Fruit fly (Drosophila melanogaster) whole organism, embryonic: Measurements from ENCODE around the gene CG5080.

Source experiments
- Adf1 ChIP-seq: fragments of 200-800 bp; sonication (Bioruptor generic); IDR thresholded peaks from 2 replicates; pipeline ENCODE4 v1.3.6; 2022; ENCODE audit warnings: missing biosample characterization, missing genetic modification characterization
- Antp ChIP-seq: fragments of 200-800 bp; sonication (Bioruptor generic); optimal IDR thresholded peaks from 3 replicates; lab custom pipeline; 2016; ENCODE audit warnings: missing biosample characterization, missing genetic modification characterization
- B-H1 ChIP-seq: fragments of 200-800 bp; sonication (Bioruptor generic); IDR thresholded peaks from 3 replicates; pipeline ENCODE4 v1.3.6; 2022; ENCODE audit warnings: missing biosample characterization, missing genetic modification characterization
- Blimp-1 ChIP-seq: fragments of 200-800 bp; sonication (Bioruptor generic); optimal IDR thresholded peaks from 3 replicates; lab custom pipeline; 2018; ENCODE audit warnings: missing biosample characterization, missing genetic modification characterization, mild to moderate bottlenecking, moderate library complexity, missing genetic modification reagents
- CG11093 ChIP-seq: fragments of 200-800 bp; sonication (Bioruptor generic); IDR thresholded peaks from 3 replicates; pipeline ENCODE4 v1.3.6; 2022; ENCODE audit warnings: missing biosample characterization, missing genetic modification characterization
- CG11247 ChIP-seq: fragments of 200-800 bp; sonication (Bioruptor generic); IDR thresholded peaks from 2 replicates; pipeline ENCODE4 v1.3.6; 2022; ENCODE audit warnings: missing biosample characterization, missing genetic modification characterization
- CG12769 ChIP-seq: fragments of 200-800 bp; sonication (Bioruptor generic); optimal IDR thresholded peaks from 2 replicates; lab custom pipeline; 2019; ENCODE audit warnings: missing biosample characterization, mild to moderate bottlenecking, missing genetic modification characterization, moderate library complexity
- CG13287 ChIP-seq: fragments of 200-800 bp; sonication (Bioruptor generic); IDR thresholded peaks from 2 replicates; pipeline ENCODE4 v1.3.6; 2022; ENCODE audit warnings: missing biosample characterization, missing genetic modification characterization; ENCODE audit not compliant: partially characterized antibody
- CG13296 ChIP-seq: fragments of 200-800 bp; sonication (Bioruptor generic); optimal IDR thresholded peaks from 3 replicates; lab custom pipeline; 2018; ENCODE audit warnings: missing biosample characterization, mild to moderate bottlenecking, missing genetic modification characterization
- CG16779 ChIP-seq: fragments of 200-800 bp; sonication (Bioruptor generic); IDR thresholded peaks from 2 replicates; pipeline ENCODE4 v1.3.6; 2022; ENCODE audit warnings: missing biosample characterization, missing genetic modification characterization
- CG17328 ChIP-seq: fragments of 200-800 bp; sonication (Bioruptor generic); IDR thresholded peaks from 2 replicates; pipeline ENCODE4 v1.3.6; 2022; ENCODE audit warnings: missing biosample characterization, missing genetic modification characterization
- CG34422 ChIP-seq: fragments of 200-800 bp; sonication (Bioruptor generic); IDR thresholded peaks from 3 replicates; pipeline ENCODE4 v1.3.6; 2022; ENCODE audit warnings: missing biosample characterization, missing genetic modification characterization
- CG4424 ChIP-seq: fragments of 200-800 bp; sonication (Bioruptor generic); optimal IDR thresholded peaks from 3 replicates; lab custom pipeline; 2016; ENCODE audit warnings: missing biosample characterization, missing genetic modification characterization
- CG6683 ChIP-seq: fragments of 200-800 bp; sonication (Bioruptor generic); optimal IDR thresholded peaks from 2 replicates; lab custom pipeline; 2017; ENCODE audit warnings: missing biosample characterization, mild to moderate bottlenecking, missing genetic modification characterization, missing genetic modification reagents
- CG6791 ChIP-seq: fragments of 200-800 bp; sonication (Bioruptor generic); IDR thresholded peaks from 3 replicates; pipeline ENCODE4 v1.3.6; 2022; ENCODE audit warnings: missing biosample characterization, missing genetic modification characterization; ENCODE audit not compliant: partially characterized antibody
- CG7928 ChIP-seq: fragments of 200-800 bp; sonication (Bioruptor generic); optimal IDR thresholded peaks from 2 replicates; lab custom pipeline; 2017; ENCODE audit warnings: missing biosample characterization, mild to moderate bottlenecking, missing genetic modification characterization
- CG9932 ChIP-seq: fragments of 200-800 bp; sonication (Bioruptor generic); IDR thresholded peaks from 2 replicates; pipeline ENCODE4 v1.3.6; 2022; ENCODE audit warnings: missing biosample characterization, missing genetic modification characterization
- CHES-1-like ChIP-seq: fragments of 200-800 bp; sonication (Bioruptor generic); optimal IDR thresholded peaks from 2 replicates; lab custom pipeline; 2016; ENCODE audit warnings: missing biosample characterization, missing genetic modification characterization
- D ChIP-seq, 2 experiments: fragments of 200-800 bp in 1 of 2; fragments of >200 bp in 1 of 2; sonication (Bioruptor generic) in 1 of 2; optimal IDR thresholded peaks; 2 replicates in 1 of 2; 3 replicates in 1 of 2; lab custom pipeline; 2017; ENCODE audit warnings: mild to moderate bottlenecking in 1 of 2, missing biosample characterization in 1 of 2, missing genetic modification characterization in 1 of 2, missing genetic modification reagents in 1 of 2
- Dbx ChIP-seq: fragments of 200-800 bp; sonication (Bioruptor generic); IDR thresholded peaks from 3 replicates; pipeline ENCODE4 v1.3.6; 2022; ENCODE audit warnings: missing biosample characterization, missing genetic modification characterization
- Deaf1 ChIP-seq: fragments of 200-800 bp; optimal IDR thresholded peaks from 3 replicates; lab custom pipeline; 2019; ENCODE audit warnings: missing biosample characterization, mild to moderate bottlenecking, missing genetic modification characterization, moderate library complexity
- Dek ChIP-seq: fragments of 200-800 bp; sonication (Bioruptor generic); optimal IDR thresholded peaks from 3 replicates; lab custom pipeline; 2019; ENCODE audit warnings: missing biosample characterization, mild to moderate bottlenecking, missing genetic modification characterization, moderate library complexity
- Dref ChIP-seq: fragments of 200-800 bp; sonication (Bioruptor generic); IDR thresholded peaks from 2 replicates; pipeline ENCODE4 v1.3.6; 2022; ENCODE audit warnings: missing biosample characterization, missing genetic modification characterization
- E2f1 ChIP-seq: fragments of 200-800 bp; sonication (Bioruptor generic); IDR thresholded peaks from 2 replicates; pipeline ENCODE4 v1.3.6; 2022; ENCODE audit warnings: missing biosample characterization, missing genetic modification characterization
- Fer3 ChIP-seq: fragments of 200-800 bp; sonication (Bioruptor generic); optimal IDR thresholded peaks from 2 replicates; lab custom pipeline; 2018; ENCODE audit warnings: missing biosample characterization, mild to moderate bottlenecking, missing genetic modification characterization, moderate library complexity
- MTF-1 ChIP-seq: fragments of 200-800 bp; sonication (Bioruptor generic); optimal IDR thresholded peaks from 2 replicates; lab custom pipeline; 2018; ENCODE audit warnings: missing biosample characterization, mild to moderate bottlenecking, missing genetic modification characterization, borderline replicate concordance
- Med ChIP-seq: fragments of 200-800 bp; sonication (Bioruptor generic); peaks from one replicate; lab custom pipeline; 2016; ENCODE audit warnings: missing biosample characterization, missing genetic modification characterization, mild to moderate bottlenecking, inconsistent platforms, moderate library complexity
- Meics ChIP-seq: fragments of 200-800 bp; sonication (Bioruptor generic); optimal IDR thresholded peaks from 2 replicates; lab custom pipeline; 2017; ENCODE audit warnings: missing biosample characterization, mild to moderate bottlenecking, missing genetic modification characterization
- NFAT ChIP-seq: fragments of 200-800 bp; sonication (Bioruptor generic); IDR thresholded peaks from 2 replicates; pipeline ENCODE4 v1.3.6; 2022; ENCODE audit warnings: missing biosample characterization, missing genetic modification characterization
- Sin3A ChIP-seq: fragments of >200 bp; optimal IDR thresholded peaks from 2 replicates; lab custom pipeline; 2018
- YL-1 ChIP-seq: fragments of 200-800 bp; sonication (Bioruptor generic); optimal IDR thresholded peaks from 3 replicates; lab custom pipeline; 2017; ENCODE audit warnings: missing biosample characterization, mild to moderate bottlenecking, missing genetic modification characterization
- ab ChIP-seq: fragments of 200-800 bp; sonication (Bioruptor generic); optimal IDR thresholded peaks from 2 replicates; lab custom pipeline; 2016; ENCODE audit warnings: missing biosample characterization, missing genetic modification characterization
- bab2 ChIP-seq: fragments of 200-800 bp; sonication (Bioruptor generic); optimal IDR thresholded peaks from 2 replicates; lab custom pipeline; 2016; ENCODE audit warnings: missing biosample characterization, missing genetic modification characterization
- bowl ChIP-seq: fragments of 200-800 bp; sonication (Bioruptor generic); IDR thresholded peaks from 2 replicates; pipeline ENCODE4 v1.3.6; 2022; ENCODE audit warnings: missing biosample characterization, missing genetic modification characterization
- bsh ChIP-seq, 2 experiments: fragments of 200-800 bp; sonication (Bioruptor generic); optimal IDR thresholded peaks; 2 replicates each; lab custom pipeline; 2017 to 2018; ENCODE audit warnings: mild to moderate bottlenecking in 2 of 2, missing biosample characterization in 2 of 2, missing genetic modification characterization in 2 of 2, moderate library complexity in 1 of 2
- chn ChIP-seq: fragments of 200-800 bp; sonication (Bioruptor generic); optimal IDR thresholded peaks from 2 replicates; lab custom pipeline; 2016; ENCODE audit warnings: missing biosample characterization, missing genetic modification characterization
- crc ChIP-seq: fragments of 200-800 bp; sonication (Bioruptor generic); optimal IDR thresholded peaks from 2 replicates; lab custom pipeline; 2016; ENCODE audit warnings: missing biosample characterization, missing genetic modification characterization
- disco-r ChIP-seq: fragments of 200-800 bp; sonication (Bioruptor generic); optimal IDR thresholded peaks from 2 replicates; lab custom pipeline; 2016; ENCODE audit warnings: missing biosample characterization, missing genetic modification characterization
- esg ChIP-seq: fragments of 200-800 bp; sonication (Bioruptor generic); conservative IDR thresholded peaks from 2 replicates; pipeline ENCODE4 v1.3.6; 2022; ENCODE audit warnings: missing biosample characterization, missing genetic modification characterization
- ewg ChIP-seq: fragments of 200-800 bp; sonication (Bioruptor generic); optimal IDR thresholded peaks from 3 replicates; lab custom pipeline; 2017; ENCODE audit warnings: mild to moderate bottlenecking, missing biosample characterization, missing genetic modification reagents, missing genetic modification characterization
- grau ChIP-seq: fragments of 200-800 bp; optimal IDR thresholded peaks from 3 replicates; lab custom pipeline; 2019; ENCODE audit warnings: missing biosample characterization, mild to moderate bottlenecking, missing genetic modification characterization, moderate library complexity
- gt ChIP-seq: fragments of 200-800 bp; sonication (Bioruptor generic); IDR thresholded peaks from 2 replicates; pipeline ENCODE4 v1.3.6; 2022; ENCODE audit warnings: missing biosample characterization, missing genetic modification characterization
- knrl ChIP-seq: fragments of 200-800 bp; sonication (Bioruptor generic); IDR thresholded peaks from 3 replicates; pipeline ENCODE4 v1.3.6; 2022; ENCODE audit warnings: missing biosample characterization, missing genetic modification characterization; ENCODE audit not compliant: partially characterized antibody
- oc ChIP-seq: fragments of 200-800 bp; sonication (Bioruptor generic); optimal IDR thresholded peaks from 2 replicates; lab custom pipeline; 2018; ENCODE audit warnings: missing biosample characterization, mild to moderate bottlenecking, missing genetic modification characterization, moderate library complexity
- pita ChIP-seq: fragments of 200-800 bp; sonication (Bioruptor generic); optimal IDR thresholded peaks from 2 replicates; lab custom pipeline; 2017; ENCODE audit warnings: missing biosample characterization, mild to moderate bottlenecking, missing genetic modification characterization
- tna ChIP-seq: fragments of 200-800 bp; sonication (Bioruptor generic); IDR thresholded peaks from 2 replicates; pipeline ENCODE4 v1.3.6; 2022; ENCODE audit warnings: missing biosample characterization, missing genetic modification characterization; ENCODE audit not compliant: partially characterized antibody
- ttk ChIP-seq: fragments of 200-800 bp; sonication (Bioruptor generic); IDR thresholded peaks from 2 replicates; pipeline ENCODE4 v2.1.2; 2022; ENCODE audit warnings: missing biosample characterization, missing genetic modification characterization
- zfh1 ChIP-seq: fragments of 200-800 bp; sonication (Bioruptor generic); IDR thresholded peaks from 3 replicates; pipeline ENCODE4 v1.3.6; 2022; ENCODE audit warnings: missing biosample characterization, missing genetic modification characterization

The CG5080 gene

dm6 chr2L:1118880-1119809 is 44.5 kb downstream of the CG5080 start (continued):
- TF ChIP-seq zfh1 (GFP tag; lab: Robert Waterston, UW) (peak; percentile 72), Blimp-1 (GFP tag; lab: Kevin White, UChicago) (peak; percentile 46), Fer3 (tag; lab: Kevin White, UChicago) (peak; percentile 72), CG6791 (no peak), Deaf1 (peak; percentile 97)

dm6 chr2L:1118149-1118548 is 45.5 kb downstream of the CG5080 start:
- TF ChIP-seq crc (GFP tag; lab: Kevin White, UChicago) (no peak), NFAT (GFP tag; lab: Robert Waterston, UW) (no peak), gt (GFP tag; lab: Robert Waterston, UW) (no peak), tna (no peak), Med (no peak), bab2 (GFP tag; lab: Kevin White, UChicago) (no peak), Dek (tag; lab: Kevin White, UChicago) (no peak), YL-1 (GFP tag; lab: Kevin White, UChicago) (peak; percentile 2), bowl (GFP tag; lab: Robert Waterston, UW) (no peak), esg (GFP tag; lab: Robert Waterston, UW) (no peak), pita (GFP tag; lab: Kevin White, UChicago) (peak; percentile 48), ttk (GFP tag; lab: Robert Waterston, UW) (no peak), MTF-1 (GFP tag; lab: Kevin White, UChicago) (no peak), E2f1 (GFP tag; lab: Robert Waterston, UW) (0 out of 2 replicates have a peak, but pooled peaks have one; percentile 22), CG17328 (GFP tag; lab: Robert Waterston, UW) (no peak), CG12769 (tag; lab: Kevin White, UChicago) (peak; percentile 91), CHES-1-like (GFP tag; lab: Kevin White, UChicago) (no peak), CG16779 (no peak), CG9932 (GFP tag; lab: Robert Waterston, UW) (no peak), Adf1 (GFP tag; lab: Robert Waterston, UW) (no peak; the same call in 1 of the 2 replicates), CG13296 (GFP tag; lab: Kevin White, UChicago) (no peak), CG11247 (no peak), Antp (GFP tag; lab: Kevin White, UChicago) (no peak), CG34422 (0 out of 3 replicates have a peak, but pooled peaks have one; percentile 21), ewg (GFP tag; lab: Kevin White, UChicago) (peak; percentile 21), bsh (GFP tag; optimal IDR thresholded peaks at IDR 0.05; lab: Kevin White, UChicago) (no peak), CG4424 (GFP tag; lab: Kevin White, UChicago) (no peak), CG13287 (GFP tag; lab: Robert Waterston, UW) (no peak), Meics (no peak), oc (no peak), D (optimal IDR thresholded peaks at IDR 0.05; lab: Kevin White, UChicago) (no peak), D (GFP tag; optimal IDR thresholded peaks at IDR 0.05; lab: Kevin White, UChicago) (no peak), ab (no peak), Dbx (0 out of 3 replicates have a peak, but pooled peaks have one; percentile 31), CG11093 (no peak), B-H1 (GFP tag; lab: Robert Waterston, UW) (no peak), chn (GFP tag; lab: Kevin White, UChicago) (no peak), knrl (GFP tag; lab: Robert Waterston, UW) (no peak), grau (tag; lab: Kevin White, UChicago) (no peak), Dref (GFP tag; lab: Robert Waterston, UW) (no peak), CG6683 (no peak), disco-r (GFP tag; lab: Kevin White, UChicago) (no peak), Sin3A (no peak), CG7928 (GFP tag; lab: Kevin White, UChicago) (no peak)
